Fruit fly (Drosophila melanogaster): Measurements from ENCODE around the gene CG31259.

CG31259 gene

dm6 chr3R:8523668-8524067, at the start of gene CG31259:
CG31259 (plus strand) TSS chr3R:8523944.
- no peak for TF ChIP-seq CG17801 (GFP tag; optimal IDR thresholded peaks at IDR 0.05; ENCODE audit: partially characterized antibody)

- no peak for TF ChIP-seq CG17801 (GFP tag; optimal IDR thresholded peaks at IDR 0.05; ENCODE audit: partially characterized antibody)
Observed at dm6 chr3R:8477361-8478007, 46.3 kb upstream of the CG31259 start, which contains the start of gene CG45263. CG45263 (minus strand) TSS chr3R:8477617.

dm6 chr3R:8482881-8483280, 40.9 kb upstream of the CG31259 start:
- no peak for TF ChIP-seq CG17801 (GFP tag; optimal IDR thresholded peaks at IDR 0.05; ENCODE audit: partially characterized antibody)

- TF ChIP-seq CG17801 (GFP tag; optimal IDR thresholded peaks at IDR 0.05; ENCODE audit: partially characterized antibody): no peak
Observed at dm6 chr3R:8484573-8484972, 39.2 kb upstream of the CG31259 start.

dm6 chr3R:8511258-8511657, 12.5 kb upstream of the CG31259 start, which contains the start of gene Or85b:
Or85b (minus strand) TSS chr3R:8511358.
- TF ChIP-seq CG17801 (GFP tag; optimal IDR thresholded peaks at IDR 0.05; ENCODE audit: partially characterized antibody): no peak

- TF ChIP-seq CG17801 (GFP tag; optimal IDR thresholded peaks at IDR 0.05; ENCODE audit: partially characterized antibody): no peak
Observed at dm6 chr3R:8512922-8513321, 10.8 kb upstream of the CG31259 start, which contains the start of gene Or85c. Or85c (minus strand) TSS chr3R:8513022.

dm6 chr3R:8517752-8518185, 6.0 kb upstream of the CG31259 start, which contains the start of gene CG11737:
CG11737 (plus strand) TSS chr3R:8517868.
- TF ChIP-seq CG17801 (GFP tag; optimal IDR thresholded peaks at IDR 0.05; ENCODE audit: partially characterized antibody): no peak

dm6 chr3R:8518565-8519154, 5.1 kb upstream of the CG31259 start:
- TF ChIP-seq CG17801 (GFP tag; optimal IDR thresholded peaks at IDR 0.05; ENCODE audit: partially characterized antibody): no peak

dm6 chr3R:8519157-8519556, 4.6 kb upstream of the CG31259 start:
- TF ChIP-seq CG17801 (GFP tag; optimal IDR thresholded peaks at IDR 0.05; ENCODE audit: partially characterized antibody): no peak

- no peak for TF ChIP-seq CG17801 (GFP tag; optimal IDR thresholded peaks at IDR 0.05; ENCODE audit: partially characterized antibody)
Observed at dm6 chr3R:8520809-8521208, 2.9 kb upstream of the CG31259 start.

- TF ChIP-seq CG17801 (GFP tag; optimal IDR thresholded peaks at IDR 0.05; ENCODE audit: partially characterized antibody): no peak
Observed at dm6 chr3R:8521499-8521898, 2.2 kb upstream of the CG31259 start, which contains the start of gene CG31454. CG31454 (plus strand) TSS chr3R:8521658.

- no peak for TF ChIP-seq CG17801 (GFP tag; optimal IDR thresholded peaks at IDR 0.05; ENCODE audit: partially characterized antibody)
Observed at dm6 chr3R:8524277-8524676, 533 bp downstream of the CG31259 start.

dm6 chr3R:8528862-8529261, 5.1 kb downstream of the CG31259 start, which contains the start of gene CG11741:
CG11741 (minus strand) TSS chr3R:8528877.
- TF ChIP-seq CG17801 (GFP tag; optimal IDR thresholded peaks at IDR 0.05; ENCODE audit: partially characterized antibody): no peak

dm6 chr3R:8545915-8546314, 22.2 kb downstream of the CG31259 start:
- no peak for TF ChIP-seq CG17801 (GFP tag; optimal IDR thresholded peaks at IDR 0.05; ENCODE audit: partially characterized antibody)

dm6 chr3R:8552308-8552707, 28.6 kb downstream of the CG31259 start, which contains the start of gene Or85d:
Or85d (plus strand) TSS chr3R:8552608.
- no peak for TF ChIP-seq CG17801 (GFP tag; optimal IDR thresholded peaks at IDR 0.05; ENCODE audit: partially characterized antibody)

dm6 chr3R:8561522-8561921, 37.8 kb downstream of the CG31259 start, which contains the start of gene pch2:
pch2 (minus strand) TSS chr3R:8561764.
- TF ChIP-seq CG17801 (GFP tag; optimal IDR thresholded peaks at IDR 0.05; ENCODE audit: partially characterized antibody): no peak
